Worm (Caenorhabditis elegans): Measurements from ENCODE around the gene nas-37.

ce11 chrX:9940524-9940923 is 8.3 kb downstream of the nas-37 start:
- TF ChIP-seq lin-13 (tag; optimal IDR thresholded peaks at IDR 0.05) (no peak), elt-3 (tag; optimal IDR thresholded peaks at IDR 0.05) (no peak), ceh-83 (GFP tag; optimal IDR thresholded peaks at IDR 0.05) (no peak), hlh-1 (tag; optimal IDR thresholded peaks at IDR 0.05) (no peak), sptf-1 (tag; optimal IDR thresholded peaks at IDR 0.05) (no peak), cnd-1 (tag; optimal IDR thresholded peaks at IDR 0.05) (no peak), snpc-4 (tag; optimal IDR thresholded peaks at IDR 0.05) (no peak)

Measured in whole organism, mixed stage, embryonic.